Worm (Caenorhabditis elegans): ENCODE results near the gene F35C11.2.
A peak's percentile ranks its signal among the peaks of the same experiment; 100 is the strongest.

ce11 chrII:8205612-8206011 is 43.0 kb downstream of the F35C11.2 start:
- no peak for TF ChIP-seq nhr-12 (tag; optimal IDR thresholded peaks at IDR 0.05)
- no peak for TF ChIP-seq lin-13 (GFP tag; optimal IDR thresholded peaks at IDR 0.05)
- TF ChIP-seq ceh-82 (tag; optimal IDR thresholded peaks at IDR 0.05), result no peak
- TF ChIP-seq ama-1 (optimal IDR thresholded peaks at IDR 0.05), result no peak
- TF ChIP-seq skn-1 (tag; optimal IDR thresholded peaks at IDR 0.05), result peak; percentile 70
- no peak for TF ChIP-seq sma-9 (GFP tag; optimal IDR thresholded peaks at IDR 0.05)
- TF ChIP-seq sma-9 (tag; optimal IDR thresholded peaks at IDR 0.05), result no peak
- no peak for TF ChIP-seq zag-1 (tag; optimal IDR thresholded peaks at IDR 0.05)
- TF ChIP-seq lsy-2 (tag; optimal IDR thresholded peaks at IDR 0.05), result no peak
- no peak for TF ChIP-seq nhr-25 (tag; optimal IDR thresholded peaks at IDR 0.05)
- peak; percentile 40 for TF ChIP-seq fos-1 (tag; optimal IDR thresholded peaks at IDR 0.05)
- TF ChIP-seq nhr-77 (tag; optimal IDR thresholded peaks at IDR 0.05), result no peak
- TF ChIP-seq mbf-1 (tag; optimal IDR thresholded peaks at IDR 0.05), result no peak
